Fruit fly (Drosophila melanogaster): ENCODE results near the gene Gyc89Db.

Gene Gyc89Db

DNA sequence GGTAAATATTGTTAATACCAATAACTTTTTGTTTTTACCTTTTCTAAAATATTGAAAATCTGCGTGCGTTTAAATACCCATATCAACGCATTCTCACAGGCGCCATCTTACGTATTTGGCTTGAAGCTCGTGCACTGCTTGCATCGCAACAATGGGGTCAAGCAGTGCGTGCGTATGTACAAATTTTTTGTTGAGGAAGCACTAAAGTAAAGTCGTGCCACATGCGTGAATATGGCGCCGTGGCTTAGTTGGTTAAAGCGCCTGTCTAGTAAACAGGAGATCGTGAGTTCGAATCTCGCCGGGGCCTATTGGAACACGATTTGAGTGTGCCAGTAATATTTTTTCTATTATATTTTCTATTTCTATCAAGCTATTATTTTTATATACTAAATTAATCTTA is 45.2 kb upstream of the Gyc89Db start (continued):
- TF ChIP-seq yki (optimal IDR thresholded peaks at IDR 0.05) (no peak), al (GFP tag; IDR thresholded peaks at IDR 0.05) (no peak), Oli (tag; optimal IDR thresholded peaks at IDR 0.05) (no peak), Chrac-16 (GFP tag; optimal IDR thresholded peaks at IDR 0.05) (peak; percentile 5), trem (tag; optimal IDR thresholded peaks at IDR 0.05) (peak; percentile 45), CG12659 (GFP tag; optimal IDR thresholded peaks at IDR 0.05) (no peak), Hr78 (GFP tag; optimal IDR thresholded peaks at IDR 0.05) (no peak), CG10267 (tag; optimal IDR thresholded peaks at IDR 0.05) (peak; percentile 29), gcm2 (GFP tag; optimal IDR thresholded peaks at IDR 0.05) (no peak), ranshi (GFP tag; IDR thresholded peaks at IDR 0.05) (no peak; the same call in 1 of the 2 replicates), CG18619 (GFP tag; optimal IDR thresholded peaks at IDR 0.05) (peak; percentile 17), chm (GFP tag; IDR thresholded peaks at IDR 0.05) (no peak), amos (GFP tag; IDR thresholded peaks at IDR 0.05; ENCODE audit: partially characterized antibody) (peak; percentile 74), tll (GFP tag; optimal IDR thresholded peaks at IDR 0.05) (no peak), bcd (GFP tag; optimal IDR thresholded peaks at IDR 0.05) (peak; percentile 2), CG9437 (GFP tag; optimal IDR thresholded peaks at IDR 0.05) (no peak), phol (tag; optimal IDR thresholded peaks at IDR 0.05) (peak; percentile 41), stwl (tag; optimal IDR thresholded peaks at IDR 0.05) (peak; percentile 79), CG33213 (GFP tag; optimal IDR thresholded peaks at IDR 0.05) (peak; percentile 62), cwo (GFP tag; optimal IDR thresholded peaks at IDR 0.05) (no peak), maf-S (GFP tag; optimal IDR thresholded peaks at IDR 0.05) (peak; percentile 44), bab2 (GFP tag; optimal IDR thresholded peaks at IDR 0.05) (no peak), en (GFP tag; optimal IDR thresholded peaks at IDR 0.05) (no peak), BtbVII (GFP tag; optimal IDR thresholded peaks at IDR 0.05) (no peak), CG8765 (GFP tag; IDR thresholded peaks at IDR 0.05) (no peak), CG7786 (GFP tag; optimal IDR thresholded peaks at IDR 0.05) (no peak), Med (GFP tag) (peak; percentile 95), dimm (GFP tag; IDR thresholded peaks at IDR 0.05) (no peak), Sox102F (GFP tag; optimal IDR thresholded peaks at IDR 0.05) (peak; percentile 46), CG5953 (GFP tag; IDR thresholded peaks at IDR 0.05) (no peak), CG32772 (GFP tag; IDR thresholded peaks at IDR 0.05) (0 out of 2 replicates have a peak, but pooled peaks have one; percentile 28), nom (GFP tag; optimal IDR thresholded peaks at IDR 0.05) (no peak), vfl (GFP tag; optimal IDR thresholded peaks at IDR 0.05) (no peak), ftz-f1 (GFP tag; optimal IDR thresholded peaks at IDR 0.05) (peak; percentile 12), h (optimal IDR thresholded peaks at IDR 0.05) (no peak), nerfin-2 (GFP tag; IDR thresholded peaks at IDR 0.05; ENCODE audit: partially characterized antibody) (peak; percentile 71), CG4707 (GFP tag; optimal IDR thresholded peaks at IDR 0.05) (peak; percentile 27), CG30403 (GFP tag; optimal IDR thresholded peaks at IDR 0.05) (peak; percentile 28), inv (GFP tag; IDR thresholded peaks at IDR 0.05; ENCODE audit: partially characterized antibody) (peak; percentile 46), Mrtf (GFP tag; IDR thresholded peaks at IDR 0.05) (no peak; the same call in 2 of the 3 replicates), CG12104 (GFP tag; optimal IDR thresholded peaks at IDR 0.05) (no peak), slou (GFP tag; optimal IDR thresholded peaks at IDR 0.05) (no peak), CG43689 (GFP tag; IDR thresholded peaks at IDR 0.05) (no peak), ac (GFP tag; optimal IDR thresholded peaks at IDR 0.05) (no peak), CG8944 (GFP tag; optimal IDR thresholded peaks at IDR 0.05) (peak; percentile 13), CG2678 (tag; optimal IDR thresholded peaks at IDR 0.05) (no peak), CG10979 (tag; optimal IDR thresholded peaks at IDR 0.05) (peak; percentile 40), Hr39 (optimal IDR thresholded peaks at IDR 0.05) (no peak), CG16779 (GFP tag; IDR thresholded peaks at IDR 0.05) (no peak), CHES-1-like (GFP tag; optimal IDR thresholded peaks at IDR 0.05) (no peak), dm (GFP tag; optimal IDR thresholded peaks at IDR 0.05) (peak; percentile 38), CG17328 (GFP tag; IDR thresholded peaks at IDR 0.05) (no peak)

Data from whole organism, embryonic.